Fruit fly (Drosophila melanogaster): Measurements from ENCODE around the gene CG14377.

Gene CG14377

dm6 chr3R:13403032-13403459 lies 5.4 kb downstream of the CG14377 start, which contains the start of gene Dpm3 (continued):
- no peak for TF ChIP-seq CG1602 (GFP tag; optimal IDR thresholded peaks at IDR 0.05)
- no peak for TF ChIP-seq tup (GFP tag; optimal IDR thresholded peaks at IDR 0.05)
- TF ChIP-seq salm (tag; optimal IDR thresholded peaks at IDR 0.05): no peak
- no peak for TF ChIP-seq CG8765 (GFP tag; IDR thresholded peaks at IDR 0.05)
- TF ChIP-seq gcm2 (GFP tag; optimal IDR thresholded peaks at IDR 0.05): no peak
- TF ChIP-seq Dip2 (GFP tag; IDR thresholded peaks at IDR 0.05): no peak
- peak; percentile 7 for TF ChIP-seq Dad (GFP tag; optimal IDR thresholded peaks at IDR 0.05)
- TF ChIP-seq inv (GFP tag; IDR thresholded peaks at IDR 0.05; ENCODE audit: partially characterized antibody): peak; percentile 89
- TF ChIP-seq lola (GFP tag; optimal IDR thresholded peaks at IDR 0.05): no peak
- TF ChIP-seq CG6854 (GFP tag; optimal IDR thresholded peaks at IDR 0.05): no peak
- TF ChIP-seq ewg (GFP tag; optimal IDR thresholded peaks at IDR 0.05): no peak
- no peak for TF ChIP-seq fru (optimal IDR thresholded peaks at IDR 0.05)
- TF ChIP-seq tna (GFP tag; IDR thresholded peaks at IDR 0.05; ENCODE audit: partially characterized antibody): peak; percentile 82
- TF ChIP-seq CG4404 (GFP tag; IDR thresholded peaks at IDR 0.05): no peak
- no peak for TF ChIP-seq CG6254 (GFP tag; optimal IDR thresholded peaks at IDR 0.05)
- TF ChIP-seq CG14965 (GFP tag; optimal IDR thresholded peaks at IDR 0.05; ENCODE audit: borderline replicate concordance): no peak
- TF ChIP-seq CG11247 (GFP tag; IDR thresholded peaks at IDR 0.05): no peak
- TF ChIP-seq ato (GFP tag; IDR thresholded peaks at IDR 0.05; ENCODE audit: partially characterized antibody): peak; percentile 94
- no peak for TF ChIP-seq jing (GFP tag; optimal IDR thresholded peaks at IDR 0.05)
- peak; percentile 32; the same call in 1 of the 2 replicates for TF ChIP-seq E2f1 (GFP tag; IDR thresholded peaks at IDR 0.05)
- TF ChIP-seq Lhr (GFP tag; optimal IDR thresholded peaks at IDR 0.05): peak; percentile 99
- peak; percentile 7 for TF ChIP-seq CG12155 (GFP tag; optimal IDR thresholded peaks at IDR 0.05)
- peak; percentile 93 for TF ChIP-seq BEAF-32 (GFP tag; optimal IDR thresholded peaks at IDR 0.05)
- peak; percentile 15 for TF ChIP-seq tx (GFP tag; optimal IDR thresholded peaks at IDR 0.05)
- TF ChIP-seq CG30403 (GFP tag; optimal IDR thresholded peaks at IDR 0.05): peak; percentile 19
- no peak for TF ChIP-seq ranshi (GFP tag; IDR thresholded peaks at IDR 0.05)
- no peak for TF ChIP-seq CG10321 (GFP tag; IDR thresholded peaks at IDR 0.05)
- TF ChIP-seq tap (tag; optimal IDR thresholded peaks at IDR 0.05): peak; percentile 14
- no peak for TF ChIP-seq ham (GFP tag; IDR thresholded peaks at IDR 0.05)
- no peak for TF ChIP-seq cato (GFP tag; optimal IDR thresholded peaks at IDR 0.05; ENCODE audit: borderline replicate concordance)
- no peak for TF ChIP-seq Adf1 (GFP tag; IDR thresholded peaks at IDR 0.05)
- TF ChIP-seq her (GFP tag; optimal IDR thresholded peaks at IDR 0.05): peak; percentile 27
- TF ChIP-seq seq (GFP tag; IDR thresholded peaks at IDR 0.05): no peak
- TF ChIP-seq jigr1 (GFP tag; IDR thresholded peaks at IDR 0.05): no peak
- TF ChIP-seq toy (GFP tag; IDR thresholded peaks at IDR 0.05): no peak
- TF ChIP-seq CG3163 (GFP tag; optimal IDR thresholded peaks at IDR 0.05): peak; percentile 93
- peak; percentile 40 for TF ChIP-seq Antp (GFP tag; optimal IDR thresholded peaks at IDR 0.05)
- peak; percentile 37 for TF ChIP-seq lilli (GFP tag; optimal IDR thresholded peaks at IDR 0.05)
- TF ChIP-seq btn (GFP tag; optimal IDR thresholded peaks at IDR 0.05): no peak
- peak; percentile 57 for TF ChIP-seq CG9876 (GFP tag; optimal IDR thresholded peaks at IDR 0.05)
- TF ChIP-seq Nf-YB (GFP tag; optimal IDR thresholded peaks at IDR 0.05): peak; percentile 3
- TF ChIP-seq Dbx (GFP tag; IDR thresholded peaks at IDR 0.05): 0 out of 3 replicates have a peak, but pooled peaks have one; percentile 38
- peak; percentile 22 for TF ChIP-seq CG12942 (GFP tag; optimal IDR thresholded peaks at IDR 0.05)
- no peak for TF ChIP-seq Fer2 (tag; optimal IDR thresholded peaks at IDR 0.05)
- no peak for TF ChIP-seq corto (GFP tag; optimal IDR thresholded peaks at IDR 0.05)
- peak; percentile 57 for TF ChIP-seq zfh2 (GFP tag; optimal IDR thresholded peaks at IDR 0.05)
- no peak for TF ChIP-seq bigmax (GFP tag; optimal IDR thresholded peaks at IDR 0.05)
- TF ChIP-seq CG9797 (GFP tag; optimal IDR thresholded peaks at IDR 0.05): peak; percentile 92
- TF ChIP-seq bowl (GFP tag; IDR thresholded peaks at IDR 0.05): no peak
- TF ChIP-seq knrl (GFP tag; IDR thresholded peaks at IDR 0.05; ENCODE audit: partially characterized antibody): peak; percentile 94
- no peak for TF ChIP-seq cas (GFP tag; IDR thresholded peaks at IDR 0.05)
- no peak for TF ChIP-seq ssp (GFP tag; IDR thresholded peaks at IDR 0.05)
